Worm (Caenorhabditis elegans): ENCODE data around the gene T25C12.3.

DNA sequence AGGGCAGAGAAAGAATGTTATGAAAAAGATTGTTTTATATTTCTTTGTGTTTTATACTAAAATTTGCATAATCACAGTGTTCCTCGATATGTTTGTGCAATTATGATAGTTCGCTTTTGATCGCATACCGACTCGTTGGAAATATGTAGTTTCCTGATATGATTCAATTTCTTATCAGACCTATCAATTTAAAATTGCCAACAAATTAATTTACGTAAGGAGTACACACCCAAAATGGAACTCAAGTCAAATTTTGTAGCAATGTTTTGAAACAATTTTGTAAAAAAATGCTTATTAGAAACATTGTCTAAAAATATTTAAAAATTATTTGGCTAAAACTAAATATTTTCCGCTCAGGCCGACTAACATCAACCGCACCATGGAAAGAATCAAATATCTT, 790 bp upstream of the T25C12.3 start:
- TF ChIP-seq flt-1 (GFP tag; IDR thresholded peaks at IDR 0.05) = no peak
- TF ChIP-seq tbx-11 (GFP tag; IDR thresholded peaks at IDR 0.05) = no peak
- TF ChIP-seq B0310.2 (tag; optimal IDR thresholded peaks at IDR 0.05) = no peak

Measured in whole organism, early embryonic.